In genomic region chr2L:22247455-22248058, dm6 we compare ENCODE assay signal across 6 fruit fly cellular contexts.
TF ChIP-seq lines count a peak whose summit lies in the region.

RpL21 (minus strand) TSS chr2L:22247875.

- TF ChIP-seq CTCF in whole organism, embryonic (GFP tag; optimal IDR thresholded peaks at IDR 0.05; lab: Kevin White, UChicago): no peak

TF ChIP-seq in Kc167, 6 proteins besides CTCF, POLR2A, EP300 and RAD21:
- peak; percentile 61 for TF ChIP-seq h (optimal IDR thresholded peaks at IDR 0.05; lab: Kevin White, UChicago)
- TF ChIP-seq ttk (optimal IDR thresholded peaks at IDR 0.05; lab: Kevin White, UChicago): no peak

TF ChIP-seq in whole organism, adult, 20 proteins besides CTCF, POLR2A, EP300 and RAD21:
- TF ChIP-seq CG14711 (tag; optimal IDR thresholded peaks at IDR 0.05; lab: Kevin White, UChicago) (no peak), cic (GFP tag; optimal IDR thresholded peaks at IDR 0.05; lab: Kevin White, UChicago) (no peak), Mnt (GFP tag; optimal IDR thresholded peaks at IDR 0.05; lab: Kevin White, UChicago) (peak; percentile 46), CG1620 (GFP tag; optimal IDR thresholded peaks at IDR 0.05; lab: Kevin White, UChicago) (no peak), Crg-1 (GFP tag; optimal IDR thresholded peaks at IDR 0.05; lab: Kevin White, UChicago) (no peak), CG11617 (GFP tag; optimal IDR thresholded peaks at IDR 0.05; lab: Kevin White, UChicago) (no peak)

TF ChIP-seq in whole organism, embryonic, 481 proteins besides CTCF, POLR2A, EP300 and RAD21 (continues in another document):
- peak; percentile 19 for TF ChIP-seq CG12659 (GFP tag; optimal IDR thresholded peaks at IDR 0.05; lab: Kevin White, UChicago)
- peak; percentile 31 for TF ChIP-seq pfk (GFP tag; optimal IDR thresholded peaks at IDR 0.05; lab: Kevin White, UChicago)
- no peak for TF ChIP-seq Lhr (GFP tag; optimal IDR thresholded peaks at IDR 0.05; lab: Kevin White, UChicago)
- no peak for TF ChIP-seq CG10321 (GFP tag; IDR thresholded peaks at IDR 0.05; lab: Robert Waterston, UW)
- peak; percentile 99 for TF ChIP-seq CG1024 (GFP tag; IDR thresholded peaks at IDR 0.05; lab: Robert Waterston, UW)
- TF ChIP-seq nau (GFP tag; optimal IDR thresholded peaks at IDR 0.05; lab: Kevin White, UChicago): no peak
- TF ChIP-seq Myb (GFP tag; optimal IDR thresholded peaks at IDR 0.05; lab: Kevin White, UChicago): no peak
- peak; percentile 3 for TF ChIP-seq CG4617 (GFP tag; optimal IDR thresholded peaks at IDR 0.05; lab: Kevin White, UChicago; ENCODE audit: borderline replicate concordance)
- TF ChIP-seq slou (GFP tag; optimal IDR thresholded peaks at IDR 0.05; lab: Kevin White, UChicago): peak; percentile 2
- peak; percentile 67 for TF ChIP-seq CG11723 (GFP tag; optimal IDR thresholded peaks at IDR 0.05; lab: Kevin White, UChicago)
- peak; percentile 92 for TF ChIP-seq CG7357 (GFP tag; IDR thresholded peaks at IDR 0.05; lab: Robert Waterston, UW)
- no peak for TF ChIP-seq gce (GFP tag; IDR thresholded peaks at IDR 0.05; lab: Robert Waterston, UW)
- no peak for TF ChIP-seq Kr (GFP tag; optimal IDR thresholded peaks at IDR 0.05; lab: Kevin White, UChicago)
- TF ChIP-seq CG17361 (GFP tag; IDR thresholded peaks at IDR 0.05; lab: Robert Waterston, UW): peak; percentile 50; the same call in 2 of the 3 replicates
- peak; percentile 44 for TF ChIP-seq pzg (GFP tag; optimal IDR thresholded peaks at IDR 0.05; lab: Kevin White, UChicago)
- no peak for TF ChIP-seq Sry-β (GFP tag; optimal IDR thresholded peaks at IDR 0.05; lab: Kevin White, UChicago)
- TF ChIP-seq Atf3 (GFP tag; optimal IDR thresholded peaks at IDR 0.05; lab: Kevin White, UChicago): no peak
- TF ChIP-seq CG5245 (GFP tag; optimal IDR thresholded peaks at IDR 0.05; lab: Kevin White, UChicago): no peak
- peak; percentile 15 for TF ChIP-seq CG17829 (tag; optimal IDR thresholded peaks at IDR 0.05; lab: Kevin White, UChicago)
- peak; percentile 24 for TF ChIP-seq BEAF-32 (GFP tag; optimal IDR thresholded peaks at IDR 0.05; lab: Kevin White, UChicago)
- peak; percentile 26 for TF ChIP-seq nmo (GFP tag; optimal IDR thresholded peaks at IDR 0.05; lab: Kevin White, UChicago)

TF ChIP-seq in whole organism, prepupa, 60 proteins besides CTCF, POLR2A, EP300 and RAD21:
- peak; percentile 15 for TF ChIP-seq CG3032 (tag; optimal IDR thresholded peaks at IDR 0.05; lab: Kevin White, UChicago)
- TF ChIP-seq Sox14 (GFP tag; optimal IDR thresholded peaks at IDR 0.05; lab: Kevin White, UChicago): peak; percentile 10
- TF ChIP-seq eg (GFP tag; IDR thresholded peaks at IDR 0.05; lab: Robert Waterston, UW): no peak

TF ChIP-seq in whole organism, pupa, 21 proteins besides CTCF, POLR2A, EP300 and RAD21:
- TF ChIP-seq EcR (GFP tag; optimal IDR thresholded peaks at IDR 0.05; lab: Kevin White, UChicago) (no peak), CG8159 (tag; optimal IDR thresholded peaks at IDR 0.05; lab: Kevin White, UChicago) (peak; percentile 3)

TF ChIP-seq in whole organism, wandering third instar larva, 38 proteins besides CTCF, POLR2A, EP300 and RAD21:
- TF ChIP-seq Jra (GFP tag; optimal IDR thresholded peaks at IDR 0.05; lab: Kevin White, UChicago): no peak
- TF ChIP-seq Myc (optimal IDR thresholded peaks at IDR 0.05; lab: Kevin White, UChicago): peak; percentile 34
- TF ChIP-seq Abd-B (GFP tag; optimal IDR thresholded peaks at IDR 0.05; lab: Kevin White, UChicago): no peak
- TF ChIP-seq ey (GFP tag; optimal IDR thresholded peaks at IDR 0.05; lab: Kevin White, UChicago): no peak
- no peak for TF ChIP-seq sage (GFP tag; optimal IDR thresholded peaks at IDR 0.05; lab: Kevin White, UChicago)
- TF ChIP-seq dl (GFP tag; optimal IDR thresholded peaks at IDR 0.05; lab: Kevin White, UChicago; ENCODE audit: insufficient read depth in 1 of 2, partially characterized antibody in 2 of 2): no peak
- no peak for TF ChIP-seq tai (GFP tag; optimal IDR thresholded peaks at IDR 0.05; lab: Kevin White, UChicago)
- TF ChIP-seq fru (GFP tag; optimal IDR thresholded peaks at IDR 0.05; lab: Kevin White, UChicago): no peak
- TF ChIP-seq lola (GFP tag; optimal IDR thresholded peaks at IDR 0.05; lab: Kevin White, UChicago): no peak
- TF ChIP-seq OdsH (GFP tag; optimal IDR thresholded peaks at IDR 0.05; lab: Kevin White, UChicago): no peak
- no peak for TF ChIP-seq pan (optimal IDR thresholded peaks at IDR 0.05; lab: Kevin White, UChicago)
- peak; percentile 33 for TF ChIP-seq Hnf4 (GFP tag; optimal IDR thresholded peaks at IDR 0.05; lab: Kevin White, UChicago)
- no peak for TF ChIP-seq rgr (GFP tag; optimal IDR thresholded peaks at IDR 0.05; lab: Kevin White, UChicago)
- peak; percentile 8 for TF ChIP-seq N (GFP tag; optimal IDR thresholded peaks at IDR 0.05; lab: Kevin White, UChicago)
- TF ChIP-seq Hr83 (GFP tag; optimal IDR thresholded peaks at IDR 0.05; lab: Kevin White, UChicago; ENCODE audit: poor library complexity, severe bottlenecking): no peak
- TF ChIP-seq usp (GFP tag; optimal IDR thresholded peaks at IDR 0.05; lab: Kevin White, UChicago): no peak
- TF ChIP-seq HLH106 (tag; optimal IDR thresholded peaks at IDR 0.05; lab: Kevin White, UChicago): peak; percentile 6
- TF ChIP-seq Mio (GFP tag; optimal IDR thresholded peaks at IDR 0.05; lab: Kevin White, UChicago): no peak
- peak; percentile 32 for TF ChIP-seq woc (GFP tag; optimal IDR thresholded peaks at IDR 0.05; lab: Kevin White, UChicago)
